Worm (Caenorhabditis elegans) whole organism, late embryonic: Measurements from ENCODE around the gene K05F6.10.

Experiments
- ama-1 ChIP-seq: fragments of 150-350 bp; optimal IDR thresholded peaks from 2 replicates; lab custom pipeline; 2014
- ceh-18 ChIP-seq: sonication (generic microtip); optimal IDR thresholded peaks from 2 replicates; lab custom pipeline; 2016; ENCODE audit warnings: missing genetic modification characterization, missing compliant biosample characterization
- ets-4 ChIP-seq: sonication (generic microtip); optimal IDR thresholded peaks from 2 replicates; lab custom pipeline; 2016; ENCODE audit warnings: missing genetic modification characterization, missing compliant biosample characterization
- pha-4 ChIP-seq: fragments of 150-350 bp; optimal IDR thresholded peaks from 2 replicates; lab custom pipeline; 2018; ENCODE audit warnings: missing biosample characterization, missing genetic modification reagents, missing genetic modification characterization
- ttx-3 ChIP-seq: sonication (generic microtip); optimal IDR thresholded peaks from 2 replicates; lab custom pipeline; 2016; ENCODE audit warnings: missing genetic modification reagents, missing genetic modification characterization, missing compliant biosample characterization
- unc-86 ChIP-seq: sonication (generic microtip); optimal IDR thresholded peaks from 2 replicates; lab custom pipeline; 2016; ENCODE audit warnings: missing genetic modification characterization, missing compliant biosample characterization

DNA sequence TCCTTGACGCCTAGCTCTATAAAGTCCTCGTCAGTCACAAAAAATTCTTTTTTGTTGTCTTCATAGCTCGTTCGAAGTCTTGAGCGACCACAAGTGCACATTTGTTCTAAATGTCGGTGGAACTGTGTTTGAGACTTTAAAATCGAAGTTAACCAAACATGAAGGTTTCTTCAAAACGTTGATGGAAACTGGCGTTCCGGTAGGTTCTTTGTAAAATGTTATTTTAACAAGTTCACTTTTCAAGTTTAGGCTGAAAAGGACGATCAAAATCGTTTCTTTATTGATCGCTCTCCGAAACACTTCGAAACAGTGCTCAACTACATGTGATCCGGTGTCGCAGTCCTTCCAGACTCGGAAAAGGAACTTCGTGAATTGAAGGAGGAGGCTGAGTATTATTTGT lies 48.6 kb upstream of the K05F6.10 start, which contains the start of gene fbxa-160:
- TF ChIP-seq ttx-3 (tag; lab: Kevin White, UChicago) (no peak), pha-4 (tag; lab: Kevin White, UChicago) (no peak), ceh-18 (tag; lab: Kevin White, UChicago) (no peak), ets-4 (no peak), ama-1 (lab: Kevin White, UChicago) (no peak), unc-86 (tag; lab: Kevin White, UChicago) (no peak)
